Fruit fly (Drosophila melanogaster): Measurements from ENCODE around the gene atk.

DNA sequence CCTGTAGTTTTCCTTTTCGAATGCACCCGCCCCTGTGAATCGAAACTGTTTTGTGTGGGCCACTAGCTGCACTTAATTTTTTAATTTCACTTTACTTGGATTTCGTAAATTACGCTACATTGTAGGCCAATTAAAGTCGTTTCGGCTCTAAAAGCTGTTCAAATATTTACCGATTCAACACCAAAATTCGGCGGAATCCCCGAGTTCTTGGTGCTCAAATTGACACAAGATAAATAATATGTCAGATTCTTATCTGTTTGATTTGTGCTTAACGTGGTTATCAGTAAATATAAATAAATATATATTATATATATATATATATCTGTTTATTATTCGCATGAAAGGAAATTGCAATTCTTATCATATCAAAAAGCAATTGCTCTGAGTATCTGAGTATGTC is 16.7 kb downstream of the atk start:
- TF ChIP-seq toe (GFP tag; optimal IDR thresholded peaks at IDR 0.05) (no peak), cic (GFP tag; optimal IDR thresholded peaks at IDR 0.05) (no peak), Mnt (GFP tag; optimal IDR thresholded peaks at IDR 0.05) (no peak), pad (GFP tag; optimal IDR thresholded peaks at IDR 0.05) (no peak), bab1 (GFP tag; optimal IDR thresholded peaks at IDR 0.05) (no peak), ovo (GFP tag; optimal IDR thresholded peaks at IDR 0.05) (no peak)
